Fruit fly (Drosophila melanogaster): ENCODE measurements around the gene CG3618.
A peak's percentile ranks its signal among the peaks of the same experiment; 100 is the strongest.

The CG3618 gene

dm6 chr3L:20809088-20809999 is 6.5 kb downstream of the CG3618 start, which contains the start of the genes CG3634 and HIPP1 (continued):
- TF ChIP-seq Opbp (GFP tag; IDR thresholded peaks at IDR 0.05; ENCODE audit: partially characterized antibody) (0 out of 3 replicates have a peak, but pooled peaks have one; percentile 24), Dad (GFP tag; optimal IDR thresholded peaks at IDR 0.05) (no peak), al (GFP tag; IDR thresholded peaks at IDR 0.05) (no peak), tap (tag; optimal IDR thresholded peaks at IDR 0.05) (no peak), sob (GFP tag; IDR thresholded peaks at IDR 0.05) (no peak), CG17359 (tag; optimal IDR thresholded peaks at IDR 0.05) (no peak), E2f2 (GFP tag; IDR thresholded peaks at IDR 0.05) (peak; percentile 50; the same call in 1 of the 2 replicates), CG14965 (GFP tag; optimal IDR thresholded peaks at IDR 0.05; ENCODE audit: borderline replicate concordance) (no peak), CG11723 (GFP tag; optimal IDR thresholded peaks at IDR 0.05) (no peak), klu (GFP tag; IDR thresholded peaks at IDR 0.05) (no peak), CG30020 (tag; optimal IDR thresholded peaks at IDR 0.05) (peak; percentile 78), CTCF (GFP tag; optimal IDR thresholded peaks at IDR 0.05) (peak; percentile 2), dysf (GFP tag; IDR thresholded peaks at IDR 0.05) (no peak), nerfin-2 (GFP tag; IDR thresholded peaks at IDR 0.05; ENCODE audit: partially characterized antibody) (0 out of 2 replicates have a peak, but pooled peaks have one; percentile 29), ara (GFP tag; IDR thresholded peaks at IDR 0.05) (no peak), Gug (GFP tag; IDR thresholded peaks at IDR 0.05) (no peak), CG2116 (GFP tag; optimal IDR thresholded peaks at IDR 0.05) (peak; percentile 71), CG8924 (tag; optimal IDR thresholded peaks at IDR 0.05) (peak; percentile 11), ken (GFP tag; IDR thresholded peaks at IDR 0.05) (no peak), tgo (GFP tag; IDR thresholded peaks at IDR 0.05) (no peak), CG10147 (GFP tag; optimal IDR thresholded peaks at IDR 0.05) (no peak), CG12299 (tag; optimal IDR thresholded peaks at IDR 0.05) (no peak), Dp (GFP tag; optimal IDR thresholded peaks at IDR 0.05) (peak; percentile 35), CG10565 (GFP tag; optimal IDR thresholded peaks at IDR 0.05) (no peak), seq (GFP tag; IDR thresholded peaks at IDR 0.05) (no peak), HmgZ (tag; optimal IDR thresholded peaks at IDR 0.05) (no peak), CG10267 (tag; optimal IDR thresholded peaks at IDR 0.05) (peak; percentile 57), salm (tag; optimal IDR thresholded peaks at IDR 0.05) (no peak), fu2 (GFP tag; optimal IDR thresholded peaks at IDR 0.05) (no peak), Mad (GFP tag; optimal IDR thresholded peaks at IDR 0.05) (no peak), CG16815 (GFP tag; optimal IDR thresholded peaks at IDR 0.05) (no peak), bbx (GFP tag; IDR thresholded peaks at IDR 0.05; ENCODE audit: partially characterized antibody) (peak; percentile 44), MBD-R2 (GFP tag; IDR thresholded peaks at IDR 0.05) (peak; percentile 94), ftz-f1 (GFP tag; optimal IDR thresholded peaks at IDR 0.05) (no peak), CG32772 (GFP tag; IDR thresholded peaks at IDR 0.05) (peak; percentile 44; the same call in 1 of the 2 replicates), dpn (GFP tag; optimal IDR thresholded peaks at IDR 0.05) (no peak), odd (GFP tag; optimal IDR thresholded peaks at IDR 0.05) (no peak), CG5245 (GFP tag; optimal IDR thresholded peaks at IDR 0.05) (no peak), hbn (GFP tag; IDR thresholded peaks at IDR 0.05; ENCODE audit: partially characterized antibody) (peak; percentile 59), CG18619 (GFP tag; optimal IDR thresholded peaks at IDR 0.05) (no peak), CG3847 (GFP tag; IDR thresholded peaks at IDR 0.05) (peak; percentile 5; the same call in 1 of the 2 replicates), CG17829 (tag; optimal IDR thresholded peaks at IDR 0.05) (peak; percentile 31), CG10979 (tag; optimal IDR thresholded peaks at IDR 0.05) (no peak), esg (GFP tag; conservative IDR thresholded peaks at IDR 0.05) (no peak), Pdp1 (GFP tag; optimal IDR thresholded peaks at IDR 0.05) (no peak), fd3F (GFP tag; optimal IDR thresholded peaks at IDR 0.05) (no peak), NK7.1 (GFP tag; optimal IDR thresholded peaks at IDR 0.05) (no peak), CG16863 (GFP tag; optimal IDR thresholded peaks at IDR 0.05) (no peak), NfI (GFP tag; optimal IDR thresholded peaks at IDR 0.05) (no peak)

Data from whole organism, embryonic.